Fruit fly (Drosophila melanogaster) Kc167 (cell line): ENCODE results near the gene bnb.

Experiments used
- Myc ChIP-seq: fragments of >200 bp; optimal IDR thresholded peaks from 2 replicates; lab custom pipeline; 2017; ENCODE audit warnings: missing external identifiers
- h ChIP-seq: fragments of >200 bp; optimal IDR thresholded peaks from 3 replicates; lab custom pipeline; 2018; ENCODE audit warnings: missing external identifiers
- insv ChIP-seq: fragments of >200 bp; optimal IDR thresholded peaks from 3 replicates; lab custom pipeline; 2018; ENCODE audit warnings: missing external identifiers
- psq ChIP-seq: fragments of >200 bp; optimal IDR thresholded peaks from 2 replicates; lab custom pipeline; 2017; ENCODE audit warnings: missing external identifiers
- ttk ChIP-seq: sonication (Bioruptor generic); optimal IDR thresholded peaks from 2 replicates; lab custom pipeline; 2017; ENCODE audit warnings: missing external identifiers

DNA sequence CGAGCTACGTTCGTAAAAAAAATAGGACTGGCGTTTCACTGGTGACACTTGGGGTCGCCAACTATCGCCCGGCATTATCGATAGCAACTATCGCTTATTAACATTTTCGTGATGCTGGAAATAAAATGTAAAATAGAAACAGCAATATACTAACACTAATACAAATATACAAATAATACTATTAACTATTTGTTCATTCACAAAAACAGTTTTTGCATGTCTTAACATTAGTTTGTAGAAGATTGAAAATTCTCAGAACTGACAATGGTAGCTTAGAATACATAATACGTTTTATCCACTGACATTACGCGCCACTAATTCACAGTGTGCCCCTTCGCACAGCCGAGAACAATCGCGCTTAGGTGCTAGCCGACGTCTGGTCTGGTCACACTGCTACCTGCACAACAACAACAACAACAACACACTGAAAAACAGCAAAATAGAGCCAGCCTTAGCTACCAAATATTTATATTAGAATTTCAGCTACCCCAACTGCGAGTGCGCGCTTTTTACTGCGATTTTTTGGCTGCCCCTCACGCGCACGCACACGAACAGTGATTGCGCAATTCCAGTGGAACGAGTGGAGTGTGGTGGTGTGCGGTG, 9.2 kb downstream of the bnb start, which contains the start of the genes CG6961 and S6KL:
- TF ChIP-seq h (lab: Kevin White, UChicago) = no peak
- TF ChIP-seq ttk (lab: Kevin White, UChicago) = no peak
- TF ChIP-seq psq (lab: Kevin White, UChicago) = no peak
- TF ChIP-seq insv (lab: Kevin White, UChicago) = no peak
- no peak for TF ChIP-seq Myc
